Worm (Caenorhabditis elegans) whole organism, L4 larva: Measurements from ENCODE around the gene rep-1.

Source experiments
- F26F4.8 ChIP-seq: fragments of 200-800 bp; sonication (Bioruptor generic); conservative IDR thresholded peaks from 2 replicates; pipeline ENCODE4 v1.3.6; 2022; ENCODE audit warnings: missing genetic modification characterization, missing compliant biosample characterization
- F49E8.2 ChIP-seq: sonication (generic microtip); optimal IDR thresholded peaks from 2 replicates; lab custom pipeline; 2016; ENCODE audit warnings: missing compliant biosample characterization, mild to moderate bottlenecking, missing genetic modification characterization, borderline replicate concordance
- T26A8.4 ChIP-seq: fragments of 200-800 bp; sonication (Bioruptor generic); IDR thresholded peaks from 2 replicates; pipeline ENCODE4 v1.3.6; 2022; ENCODE audit warnings: missing genetic modification characterization, missing compliant biosample characterization
- Y105C5A.15 ChIP-seq: fragments of 200-800 bp; sonication (Bioruptor generic); IDR thresholded peaks from 2 replicates; pipeline ENCODE4 v1.3.6; 2022; ENCODE audit warnings: missing genetic modification characterization, missing compliant biosample characterization
- Y48G9A.11 ChIP-seq: fragments of 200-800 bp; sonication (Bioruptor generic); IDR thresholded peaks from 2 replicates; pipeline ENCODE4 v1.3.6; 2022; ENCODE audit warnings: missing genetic modification reagents, missing genetic modification characterization, missing compliant biosample characterization
- Y75B8A.6 ChIP-seq: fragments of 200-800 bp; sonication (Bioruptor generic); IDR thresholded peaks from 2 replicates; pipeline ENCODE4 v1.3.6; 2022; ENCODE audit warnings: missing genetic modification reagents, missing genetic modification characterization, missing compliant biosample characterization
- ZK546.5 ChIP-seq, 2 experiments: sonication (generic microtip); optimal IDR thresholded peaks; 2 replicates each; lab custom pipeline; 2017; ENCODE audit warnings: missing biosample characterization in 2 of 2, missing genetic modification characterization in 2 of 2
- aha-1 ChIP-seq: fragments of 150-350 bp; peaks from one replicate; lab custom pipeline; 2014; ENCODE audit warnings: missing biosample characterization, missing genetic modification characterization
- arid-1 ChIP-seq: fragments of 200-800 bp; sonication (Bioruptor generic); conservative IDR thresholded peaks from 2 replicates; pipeline ENCODE4 v1.3.6; 2022; ENCODE audit warnings: missing genetic modification reagents, missing genetic modification characterization, missing compliant biosample characterization
- ceh-20 ChIP-seq: fragments of 200-800 bp; sonication (Bioruptor generic); IDR thresholded peaks from 2 replicates; pipeline ENCODE4 v1.3.6; 2022; ENCODE audit warnings: missing genetic modification reagents, missing genetic modification characterization, missing compliant biosample characterization
- ceh-32 ChIP-seq: sonication (generic microtip); optimal IDR thresholded peaks from 2 replicates; lab custom pipeline; 2016; ENCODE audit warnings: mild to moderate bottlenecking, missing genetic modification characterization, missing compliant biosample characterization; ENCODE audit not compliant: poor library complexity
- ces-1 ChIP-seq: fragments of 150-350 bp; sonication (generic microtip); optimal IDR thresholded peaks from 4 replicates; lab custom pipeline; 2014; ENCODE audit warnings: missing biosample characterization, missing genetic modification reagents, missing genetic modification characterization
- cey-2 ChIP-seq: sonication (generic microtip); optimal IDR thresholded peaks from 3 replicates; lab custom pipeline; 2017; ENCODE audit warnings: missing genetic modification characterization, mild to moderate bottlenecking, missing compliant biosample characterization, antibody characterized with exemption, borderline replicate concordance; ENCODE audit not compliant: insufficient read depth
- daf-19 ChIP-seq: fragments of 200-800 bp; sonication (Bioruptor generic); conservative IDR thresholded peaks from 2 replicates; pipeline ENCODE4 v1.3.6; 2022; ENCODE audit warnings: missing genetic modification characterization, missing compliant biosample characterization
- dmd-6 ChIP-seq: fragments of 200-800 bp; sonication (Bioruptor generic); IDR thresholded peaks from 2 replicates; pipeline ENCODE4 v1.3.6; 2022; ENCODE audit warnings: missing genetic modification reagents, missing genetic modification characterization, missing compliant biosample characterization
- dmd-9 ChIP-seq: fragments of 200-800 bp; sonication (Bioruptor generic); IDR thresholded peaks from 2 replicates; pipeline ENCODE4 v1.3.6; 2022; ENCODE audit warnings: missing genetic modification reagents, missing genetic modification characterization, missing compliant biosample characterization
- dpl-1 ChIP-seq: fragments of 150-350 bp; optimal IDR thresholded peaks from 2 replicates; lab custom pipeline; 2014; ENCODE audit warnings: missing biosample characterization, missing genetic modification reagents, missing genetic modification characterization
- dve-1 ChIP-seq: sonication (generic microtip); optimal IDR thresholded peaks from 2 replicates; lab custom pipeline; 2017; ENCODE audit warnings: antibody characterized with exemption, mild to moderate bottlenecking, missing genetic modification characterization, missing compliant biosample characterization; ENCODE audit not compliant: insufficient read depth
- fkh-10 ChIP-seq: fragments of 150-350 bp; optimal IDR thresholded peaks from 2 replicates; lab custom pipeline; 2014; ENCODE audit warnings: missing biosample characterization, missing genetic modification reagents, missing genetic modification characterization
- fos-1 ChIP-seq: fragments of 150-350 bp; optimal IDR thresholded peaks from 2 replicates; lab custom pipeline; 2014; ENCODE audit warnings: missing biosample characterization, missing genetic modification characterization
- gei-8 ChIP-seq: fragments of 200-800 bp; sonication (Bioruptor generic); optimal IDR thresholded peaks from 2 replicates; lab custom pipeline; 2018; ENCODE audit warnings: mild to moderate bottlenecking, missing genetic modification characterization, missing compliant biosample characterization
- hlh-30 ChIP-seq: sonication (generic microtip); optimal IDR thresholded peaks from 2 replicates; lab custom pipeline; 2017; ENCODE audit warnings: antibody characterized with exemption, mild to moderate bottlenecking, missing genetic modification characterization, missing compliant biosample characterization; ENCODE audit not compliant: insufficient read depth
- jun-1 ChIP-seq: fragments of 150-350 bp; optimal IDR thresholded peaks from 2 replicates; lab custom pipeline; 2014; ENCODE audit warnings: missing biosample characterization, missing genetic modification reagents, missing genetic modification characterization
- lin-1 ChIP-seq: fragments of 200-800 bp; sonication (Bioruptor generic); IDR thresholded peaks from 2 replicates; pipeline ENCODE4 v1.3.6; 2022; ENCODE audit warnings: missing genetic modification reagents, missing genetic modification characterization, missing compliant biosample characterization
- lin-29 ChIP-seq: fragments of 200-800 bp; sonication (Bioruptor generic); IDR thresholded peaks from 2 replicates; pipeline ENCODE4 v1.3.6; 2022; ENCODE audit warnings: missing genetic modification reagents, missing genetic modification characterization, missing compliant biosample characterization
- lin-38 ChIP-seq: fragments of 200-800 bp; sonication (Bioruptor generic); IDR thresholded peaks from 2 replicates; pipeline ENCODE4 v1.3.6; 2022; ENCODE audit warnings: missing genetic modification reagents, missing genetic modification characterization, missing compliant biosample characterization
- madf-5 ChIP-seq, 2 experiments: fragments of 200-800 bp; sonication (Bioruptor generic); IDR thresholded peaks; 2 replicates each; pipeline ENCODE4 v1.3.6; 2022; ENCODE audit warnings: missing compliant biosample characterization in 2 of 2, missing genetic modification characterization in 2 of 2
- mxl-3 ChIP-seq: fragments of 200-800 bp; sonication (Bioruptor generic); optimal IDR thresholded peaks from 2 replicates; lab custom pipeline; 2018; ENCODE audit warnings: mild to moderate bottlenecking, missing genetic modification characterization, missing compliant biosample characterization
- nhr-111 ChIP-seq: fragments of 200-800 bp; sonication (Bioruptor generic); optimal IDR thresholded peaks from 2 replicates; lab custom pipeline; 2018; ENCODE audit warnings: mild to moderate bottlenecking, missing genetic modification characterization, missing compliant biosample characterization
- nhr-25 ChIP-seq: sonication (generic microtip); optimal IDR thresholded peaks from 2 replicates; lab custom pipeline; 2017; ENCODE audit warnings: missing genetic modification characterization, mild to moderate bottlenecking, missing compliant biosample characterization, antibody characterized with exemption, moderate library complexity, borderline replicate concordance; ENCODE audit not compliant: insufficient read depth
- nhr-41 ChIP-seq: fragments of 200-800 bp; sonication (Bioruptor generic); IDR thresholded peaks from 2 replicates; pipeline ENCODE4 v1.3.6; 2022; ENCODE audit warnings: missing genetic modification reagents, missing genetic modification characterization, missing compliant biosample characterization
- nhr-42 ChIP-seq: fragments of 200-800 bp; sonication (Bioruptor generic); IDR thresholded peaks from 2 replicates; pipeline ENCODE4 v1.3.6; 2022; ENCODE audit warnings: missing genetic modification characterization, missing compliant biosample characterization
- nhr-6 ChIP-seq: fragments of 150-350 bp; optimal IDR thresholded peaks from 2 replicates; lab custom pipeline; 2014; ENCODE audit warnings: missing biosample characterization, missing genetic modification characterization
- nhr-77 ChIP-seq: fragments of 150-350 bp; optimal IDR thresholded peaks from 2 replicates; lab custom pipeline; 2014; ENCODE audit warnings: missing biosample characterization, missing genetic modification characterization
- php-3 ChIP-seq: fragments of 200-800 bp; sonication (Bioruptor generic); IDR thresholded peaks from 2 replicates; pipeline ENCODE4 v1.3.6; 2022; ENCODE audit warnings: missing genetic modification reagents, missing genetic modification characterization, missing compliant biosample characterization
- rbr-2 ChIP-seq: sonication (generic microtip); optimal IDR thresholded peaks from 2 replicates; lab custom pipeline; 2016; ENCODE audit warnings: missing genotype, missing genetic modification characterization, missing compliant biosample characterization
- saeg-2 ChIP-seq: fragments of 200-800 bp; sonication (Bioruptor generic); IDR thresholded peaks from 2 replicates; pipeline ENCODE4 v1.3.6; 2022; ENCODE audit warnings: missing genetic modification reagents, missing genetic modification characterization, missing compliant biosample characterization
- snpc-1.2 ChIP-seq: fragments of 200-800 bp; sonication (Bioruptor generic); IDR thresholded peaks from 2 replicates; pipeline ENCODE4 v1.3.6; 2022; ENCODE audit warnings: missing genetic modification reagents, missing genetic modification characterization, missing compliant biosample characterization
- spr-3 ChIP-seq: fragments of 200-800 bp; sonication (Bioruptor generic); optimal IDR thresholded peaks from 2 replicates; lab custom pipeline; 2018; ENCODE audit warnings: mild to moderate bottlenecking, missing genetic modification characterization, missing compliant biosample characterization
- tag-97 ChIP-seq: fragments of 200-800 bp; sonication (Bioruptor generic); IDR thresholded peaks from 2 replicates; pipeline ENCODE4 v1.3.6; 2022; ENCODE audit warnings: missing genetic modification characterization, missing compliant biosample characterization
- unc-130 ChIP-seq: sonication (generic microtip); optimal IDR thresholded peaks from 2 replicates; lab custom pipeline; 2016; ENCODE audit warnings: missing genetic modification reagents, missing genetic modification characterization, missing compliant biosample characterization
- unc-39 ChIP-seq: sonication (generic microtip); optimal IDR thresholded peaks from 2 replicates; lab custom pipeline; 2017; ENCODE audit warnings: missing biosample characterization, missing genetic modification characterization
- unc-62 ChIP-seq, 3 experiments: fragments of 150-350 bp in 1 of 3; sonication (generic microtip); optimal IDR thresholded peaks in 2 of 3; peaks in 1 of 3; 1 replicate in 1 of 3; 2 replicates in 2 of 3; lab custom pipeline; 2014 to 2017; ENCODE audit warnings: missing biosample characterization in 3 of 3, missing genetic modification characterization in 3 of 3, missing genetic modification reagents in 3 of 3, missing genotype in 1 of 3
- zfp-2 ChIP-seq: sonication (generic microtip); optimal IDR thresholded peaks from 2 replicates; lab custom pipeline; 2016; ENCODE audit warnings: mild to moderate bottlenecking, missing genetic modification characterization, missing compliant biosample characterization
- zip-11 ChIP-seq: fragments of 200-800 bp; sonication (Bioruptor generic); IDR thresholded peaks from 2 replicates; pipeline ENCODE4 v1.3.6; 2022; ENCODE audit warnings: missing genetic modification characterization, missing compliant biosample characterization
- ztf-7 ChIP-seq: fragments of 150-350 bp; optimal IDR thresholded peaks from 2 replicates; lab custom pipeline; 2014; ENCODE audit warnings: missing biosample characterization, missing genetic modification characterization

The rep-1 gene

ce11 chrIII:1602682-1603081 lies 32.6 kb downstream of the rep-1 start (continued):
- TF ChIP-seq cey-2 (tag; lab: Kevin White, UChicago) (no peak), dmd-9 (GFP tag; lab: Robert Waterston, UW) (no peak), nhr-42 (no peak), nhr-77 (tag; lab: Kevin White, UChicago) (peak; percentile 38), saeg-2 (GFP tag; lab: Robert Waterston, UW) (no peak), zip-11 (GFP tag; lab: Robert Waterston, UW) (no peak), gei-8 (GFP tag; lab: Kevin White, UChicago) (no peak), zfp-2 (no peak), nhr-6 (peak; percentile 44), dve-1 (tag; lab: Kevin White, UChicago) (peak; percentile 81), ces-1 (no peak), tag-97 (GFP tag; lab: Robert Waterston, UW) (no peak), unc-39 (tag; lab: Kevin White, UChicago) (no peak), F49E8.2 (tag; lab: Kevin White, UChicago) (no peak), ztf-7 (tag; lab: Kevin White, UChicago) (no peak), nhr-25 (tag; lab: Kevin White, UChicago) (no peak), dpl-1 (GFP tag; lab: Kevin White, UChicago) (no peak), Y75B8A.6 (GFP tag; lab: Robert Waterston, UW) (no peak), lin-38 (GFP tag; lab: Robert Waterston, UW) (no peak), spr-3 (GFP tag; lab: Kevin White, UChicago) (no peak), rbr-2 (tag; lab: Kevin White, UChicago) (no peak), ceh-32 (tag; lab: Kevin White, UChicago) (no peak), daf-19 (no peak), lin-29 (GFP tag; lab: Robert Waterston, UW) (no peak), aha-1 (no peak), mxl-3 (GFP tag; lab: Kevin White, UChicago) (no peak), unc-130 (no peak), arid-1 (no peak), fkh-10 (no peak), madf-5 (GFP tag; IDR thresholded peaks at IDR 0.05; lab: Robert Waterston, UW) (no peak), T26A8.4 (GFP tag; lab: Robert Waterston, UW) (no peak), ceh-20 (GFP tag; lab: Robert Waterston, UW) (no peak), hlh-30 (tag; lab: Kevin White, UChicago) (peak; percentile 50), Y105C5A.15 (GFP tag; lab: Robert Waterston, UW) (no peak), nhr-111 (GFP tag; lab: Kevin White, UChicago) (no peak), jun-1 (no peak), F26F4.8 (GFP tag; lab: Robert Waterston, UW) (no peak), unc-62 (GFP tag; optimal IDR thresholded peaks at IDR 0.05 in 1 of 2; lab: Kevin White, UChicago) (no peak), unc-62 (tag; optimal IDR thresholded peaks at IDR 0.05; lab: Kevin White, UChicago) (no peak), lin-1 (GFP tag; lab: Robert Waterston, UW) (no peak), fos-1 (no peak), snpc-1.2 (no peak), nhr-41 (no peak), dmd-6 (peak; percentile 47), Y48G9A.11 (GFP tag; lab: Robert Waterston, UW) (no peak), php-3 (peak; percentile 84), ZK546.5 (tag; optimal IDR thresholded peaks at IDR 0.05; lab: Kevin White, UChicago) (no peak)
